Fruit fly (Drosophila melanogaster): ENCODE measurements around the gene pug.

The pug gene

dm6 chr3R:10654642-10655041 is 41.7 kb upstream of the pug start:
- TF ChIP-seq fru (GFP tag; optimal IDR thresholded peaks at IDR 0.05) = no peak
- TF ChIP-seq dsf (GFP tag; optimal IDR thresholded peaks at IDR 0.05; ENCODE audit: borderline replicate concordance) = no peak
- TF ChIP-seq Hnf4 (GFP tag; optimal IDR thresholded peaks at IDR 0.05) = no peak
- TF ChIP-seq HLH106 (tag; optimal IDR thresholded peaks at IDR 0.05) = no peak
- TF ChIP-seq Sp1 (GFP tag; optimal IDR thresholded peaks at IDR 0.05) = no peak
- no peak for TF ChIP-seq foxo (GFP tag; optimal IDR thresholded peaks at IDR 0.05)
- TF ChIP-seq br (GFP tag; optimal IDR thresholded peaks at IDR 0.05) = no peak
- no peak for TF ChIP-seq Jra (GFP tag; optimal IDR thresholded peaks at IDR 0.05)

- TF ChIP-seq pan (optimal IDR thresholded peaks at IDR 0.05) (no peak), woc (GFP tag; optimal IDR thresholded peaks at IDR 0.05) (no peak), dsf (GFP tag; optimal IDR thresholded peaks at IDR 0.05; ENCODE audit: borderline replicate concordance) (no peak), brk (GFP tag; optimal IDR thresholded peaks at IDR 0.05) (no peak), tai (GFP tag; optimal IDR thresholded peaks at IDR 0.05) (no peak)
Measured at dm6 chr3R:10655968-10656367, 40.4 kb upstream of the pug start.

- TF ChIP-seq Rel (GFP tag; optimal IDR thresholded peaks at IDR 0.05) (no peak), Rel (tag; optimal IDR thresholded peaks at IDR 0.05) (no peak)
Measured at dm6 chr3R:10656578-10656977, 39.8 kb upstream of the pug start.

- peak; percentile 17 for TF ChIP-seq OdsH (GFP tag; optimal IDR thresholded peaks at IDR 0.05)
- TF ChIP-seq HLH106 (tag; optimal IDR thresholded peaks at IDR 0.05) = peak; percentile 25
- TF ChIP-seq Jra (GFP tag; optimal IDR thresholded peaks at IDR 0.05) = no peak
- TF ChIP-seq h (GFP tag; optimal IDR thresholded peaks at IDR 0.05) = peak; percentile 26
- TF ChIP-seq fru (GFP tag; optimal IDR thresholded peaks at IDR 0.05) = peak; percentile 10
- peak in 1 of 2 experiments; percentile 30 for TF ChIP-seq foxo (GFP tag; optimal IDR thresholded peaks at IDR 0.05)
Measured at dm6 chr3R:10658783-10659182, 37.6 kb upstream of the pug start.

dm6 chr3R:10659563-10659962 is 36.8 kb upstream of the pug start:
- TF ChIP-seq usp (GFP tag; optimal IDR thresholded peaks at IDR 0.05) (no peak), HLH106 (tag; optimal IDR thresholded peaks at IDR 0.05) (no peak), pan (optimal IDR thresholded peaks at IDR 0.05) (no peak), ey (GFP tag; optimal IDR thresholded peaks at IDR 0.05) (no peak), foxo (GFP tag; optimal IDR thresholded peaks at IDR 0.05) (no peak), Abd-B (GFP tag; optimal IDR thresholded peaks at IDR 0.05) (no peak)

- TF ChIP-seq N (GFP tag; optimal IDR thresholded peaks at IDR 0.05) = no peak
- no peak for TF ChIP-seq dsf (GFP tag; optimal IDR thresholded peaks at IDR 0.05; ENCODE audit: borderline replicate concordance)
- TF ChIP-seq Rel (GFP tag; optimal IDR thresholded peaks at IDR 0.05) = no peak
- no peak for TF ChIP-seq Rel (tag; optimal IDR thresholded peaks at IDR 0.05)
- TF ChIP-seq Hr78 (GFP tag; optimal IDR thresholded peaks at IDR 0.05) = no peak
- no peak for TF ChIP-seq Dif (GFP tag; optimal IDR thresholded peaks at IDR 0.05; ENCODE audit: partially characterized antibody)
- TF ChIP-seq HLH106 (tag; optimal IDR thresholded peaks at IDR 0.05) = peak; percentile 72
- peak; percentile 51 for TF ChIP-seq psq (GFP tag; optimal IDR thresholded peaks at IDR 0.05)
- TF ChIP-seq OdsH (GFP tag; optimal IDR thresholded peaks at IDR 0.05) = peak; percentile 72
- TF ChIP-seq woc (GFP tag; optimal IDR thresholded peaks at IDR 0.05) = peak; percentile 35
- TF ChIP-seq Myc (optimal IDR thresholded peaks at IDR 0.05) = no peak
- peak; percentile 32 for TF ChIP-seq br (GFP tag; optimal IDR thresholded peaks at IDR 0.05)
- TF ChIP-seq Sp1 (GFP tag; optimal IDR thresholded peaks at IDR 0.05) = peak; percentile 72
- no peak for TF ChIP-seq CG32264 (GFP tag; optimal IDR thresholded peaks at IDR 0.05)
- no peak for TF ChIP-seq Abd-B (GFP tag; optimal IDR thresholded peaks at IDR 0.05)
- TF ChIP-seq Mio (GFP tag; optimal IDR thresholded peaks at IDR 0.05) = no peak
- peak; percentile 27 for TF ChIP-seq CG9705 (GFP tag; optimal IDR thresholded peaks at IDR 0.05)
- TF ChIP-seq rgr (GFP tag; optimal IDR thresholded peaks at IDR 0.05) = peak; percentile 69
- TF ChIP-seq dmrt93B (GFP tag; optimal IDR thresholded peaks at IDR 0.05) = peak; percentile 46
- no peak for TF ChIP-seq pan (optimal IDR thresholded peaks at IDR 0.05)
- no peak for TF ChIP-seq Hr83 (GFP tag; optimal IDR thresholded peaks at IDR 0.05; ENCODE audit: poor library complexity, severe bottlenecking)
- peak; percentile 52 for TF ChIP-seq ey (GFP tag; optimal IDR thresholded peaks at IDR 0.05)
- TF ChIP-seq sage (GFP tag; optimal IDR thresholded peaks at IDR 0.05) = peak; percentile 42
- peak; percentile 33 for TF ChIP-seq Hnf4 (GFP tag; optimal IDR thresholded peaks at IDR 0.05)
- no peak for TF ChIP-seq sv (GFP tag; optimal IDR thresholded peaks at IDR 0.05)
- no peak for TF ChIP-seq Vsx2 (GFP tag; optimal IDR thresholded peaks at IDR 0.05; ENCODE audit: partially characterized antibody)
- no peak for TF ChIP-seq usp (GFP tag; optimal IDR thresholded peaks at IDR 0.05)
- TF ChIP-seq tai (GFP tag; optimal IDR thresholded peaks at IDR 0.05) = no peak
- TF ChIP-seq foxo (GFP tag; optimal IDR thresholded peaks at IDR 0.05) = peak in 1 of 2 experiments; percentile 75
- no peak for TF ChIP-seq GATAd (GFP tag; optimal IDR thresholded peaks at IDR 0.05)
- peak; percentile 70 for TF ChIP-seq fru (GFP tag; optimal IDR thresholded peaks at IDR 0.05)
- TF ChIP-seq h (GFP tag; optimal IDR thresholded peaks at IDR 0.05) = peak; percentile 67
- TF ChIP-seq brk (GFP tag; optimal IDR thresholded peaks at IDR 0.05) = no peak
Measured at dm6 chr3R:10661098-10661497, 35.2 kb upstream of the pug start.
